Worm (Caenorhabditis elegans) whole organism, L2 larva: ENCODE measurements around the gene cey-1.

Source experiments
- ama-1 ChIP-seq: fragments of 150-350 bp; optimal IDR thresholded peaks from 2 replicates; lab custom pipeline; 2018; ENCODE audit warnings: inconsistent platforms
- lsy-2 ChIP-seq, 2 experiments: fragments of 150-350 bp in 1 of 2; sonication (generic microtip) in 1 of 2; optimal IDR thresholded peaks; 2 replicates each; lab custom pipeline; 2014 to 2017; ENCODE audit warnings: missing biosample characterization in 2 of 2, missing genetic modification characterization in 2 of 2
- nhr-11 ChIP-seq: fragments of 150-350 bp; optimal IDR thresholded peaks from 2 replicates; lab custom pipeline; 2014; ENCODE audit warnings: missing biosample characterization, missing genetic modification characterization
- peb-1 ChIP-seq: fragments of 150-350 bp; optimal IDR thresholded peaks from 2 replicates; lab custom pipeline; 2014; ENCODE audit warnings: missing biosample characterization, missing genetic modification characterization
- sem-4 ChIP-seq: fragments of 150-350 bp; optimal IDR thresholded peaks from 2 replicates; lab custom pipeline; 2014; ENCODE audit warnings: missing biosample characterization, missing genetic modification reagents, missing genetic modification characterization
- unc-55 ChIP-seq: fragments of 150-350 bp; sonication (generic microtip); optimal IDR thresholded peaks from 3 replicates; lab custom pipeline; 2014; ENCODE audit warnings: missing biosample characterization, missing genetic modification reagents, missing genetic modification characterization

DNA sequence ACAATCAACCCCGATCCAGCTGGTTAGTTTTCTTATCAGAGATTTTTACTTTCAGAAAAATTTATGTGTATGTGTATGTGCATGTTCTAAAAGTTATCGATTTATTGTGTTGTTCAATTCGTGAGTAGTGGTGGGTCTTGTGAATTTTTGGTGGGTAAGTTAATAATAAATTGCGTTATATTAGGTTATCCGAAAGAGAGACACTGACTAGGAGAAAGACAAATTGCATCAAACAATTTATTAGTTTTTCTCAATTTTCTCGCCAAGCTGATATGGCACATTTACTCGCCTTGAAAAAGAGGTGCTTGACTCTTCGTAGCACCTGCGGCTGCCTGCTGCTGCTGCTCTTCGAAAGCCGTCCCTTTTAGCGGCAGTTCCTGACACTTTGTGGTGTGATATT is 41.9 kb downstream of the cey-1 start:
- TF ChIP-seq nhr-11 (tag; lab: Kevin White, UChicago) (no peak), ama-1 (lab: Kevin White, UChicago) (no peak), unc-55 (GFP tag; lab: Kevin White, UChicago) (no peak), lsy-2 (tag; optimal IDR thresholded peaks at IDR 0.05; lab: Kevin White, UChicago) (no peak), peb-1 (tag; lab: Kevin White, UChicago) (no peak), sem-4 (tag; lab: Kevin White, UChicago) (no peak)
